Worm (Caenorhabditis elegans) whole organism, late embryonic: ENCODE data around the gene hsp-16.2.
"Not testable (repeated sequence)": the region's sequence is repeated elsewhere in the genome, so short reads cannot be mapped to it uniquely, and the experiment has no call there.

ENCODE experiments used
- ama-1 ChIP-seq: fragments of 150-350 bp; optimal IDR thresholded peaks from 2 replicates; lab custom pipeline; 2014
- ceh-9 ChIP-seq: sonication (generic microtip); optimal IDR thresholded peaks from 2 replicates; lab custom pipeline; 2016; ENCODE audit warnings: mild to moderate bottlenecking, missing genetic modification characterization, inconsistent platforms, missing compliant biosample characterization
- lin-11 ChIP-seq: fragments of 200-800 bp; sonication (Bioruptor generic); optimal IDR thresholded peaks from 2 replicates; lab custom pipeline; 2018; ENCODE audit warnings: mild to moderate bottlenecking, missing genetic modification characterization, missing compliant biosample characterization

DNA sequence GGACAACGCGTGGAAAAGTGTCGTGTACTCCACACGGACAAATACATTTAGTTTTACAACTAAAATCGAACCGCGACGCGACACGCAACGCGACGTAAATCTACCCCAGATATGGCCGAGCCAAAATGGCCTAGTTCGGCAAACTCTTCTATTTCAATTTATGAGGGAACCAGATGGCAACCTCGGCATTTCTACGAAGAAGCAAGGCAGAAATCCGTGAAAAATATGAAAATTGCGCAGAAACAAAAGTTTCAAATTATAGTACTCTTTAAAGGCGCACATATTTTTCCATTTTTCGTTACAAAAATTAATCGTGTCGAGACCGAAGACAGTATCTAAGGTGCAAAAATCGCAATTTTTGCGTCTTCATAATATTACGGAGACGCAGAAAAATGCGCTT, 10.0 kb upstream of the hsp-16.2 start, which contains the start of gene Y46H3A.5:
- TF ChIP-seq lin-11 (tag; lab: Kevin White, UChicago); ceh-9; ama-1: not testable (repeated sequence)
